Worm (Caenorhabditis elegans) whole organism, L2 larva: ENCODE measurements around the gene C28D4.8.

ENCODE experiments used
- ceh-82 ChIP-seq: fragments of 150-350 bp; optimal IDR thresholded peaks from 2 replicates; lab custom pipeline; 2014; ENCODE audit warnings: missing biosample characterization, missing genetic modification characterization
- elt-3 ChIP-seq: sonication (generic microtip); optimal IDR thresholded peaks from 2 replicates; lab custom pipeline; 2017; ENCODE audit warnings: missing biosample characterization, missing genetic modification characterization
- lin-13 ChIP-seq: fragments of 150-350 bp; optimal IDR thresholded peaks from 2 replicates; lab custom pipeline; 2014; ENCODE audit warnings: missing biosample characterization, missing genetic modification reagents, missing genetic modification characterization
- nhr-129 ChIP-seq: fragments of 150-350 bp; optimal IDR thresholded peaks from 2 replicates; lab custom pipeline; 2014; ENCODE audit warnings: missing biosample characterization, missing genetic modification characterization
- nhr-237 ChIP-seq: fragments of 150-350 bp; optimal IDR thresholded peaks from 2 replicates; lab custom pipeline; 2014; ENCODE audit warnings: missing biosample characterization, missing genetic modification characterization
- ztf-4 ChIP-seq: fragments of 150-350 bp; optimal IDR thresholded peaks from 2 replicates; lab custom pipeline; 2014; ENCODE audit warnings: missing biosample characterization, missing genetic modification characterization

DNA sequence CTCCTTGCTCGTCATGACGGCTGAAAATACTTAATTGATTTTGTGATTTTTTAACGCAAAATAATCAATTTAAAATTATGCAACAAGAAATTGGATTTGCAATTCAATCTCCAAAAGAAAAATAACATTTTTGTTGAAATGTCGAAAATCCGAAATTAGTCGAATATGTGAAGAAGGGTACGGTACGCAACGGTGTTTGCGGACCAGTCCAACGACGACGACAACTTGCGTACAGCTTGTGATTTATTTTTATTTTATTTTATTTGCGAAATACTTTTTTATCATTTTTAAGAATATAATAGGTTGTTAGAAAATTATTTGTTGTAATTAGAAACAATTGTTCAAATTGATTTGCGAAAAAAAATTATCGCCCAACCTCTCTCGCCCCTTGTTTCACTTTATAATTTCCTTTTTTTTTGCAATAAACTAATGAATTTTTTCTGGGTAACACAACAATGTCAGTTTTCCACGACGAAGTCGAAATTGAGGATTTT lies 41.5 kb downstream of the C28D4.8 start, which contains the start of the genes dcaf-1 and dph-3:
- TF ChIP-seq lin-13 (GFP tag; lab: Kevin White, UChicago) (peak; percentile 62), ceh-82 (no peak), nhr-237 (tag; lab: Kevin White, UChicago) (no peak), nhr-129 (tag; lab: Kevin White, UChicago) (peak; percentile 40), ztf-4 (tag; lab: Kevin White, UChicago) (no peak), elt-3 (tag; lab: Kevin White, UChicago) (no peak)
